Worm (Caenorhabditis elegans): ENCODE data around the gene ckk-1.

Gene ckk-1

DNA sequence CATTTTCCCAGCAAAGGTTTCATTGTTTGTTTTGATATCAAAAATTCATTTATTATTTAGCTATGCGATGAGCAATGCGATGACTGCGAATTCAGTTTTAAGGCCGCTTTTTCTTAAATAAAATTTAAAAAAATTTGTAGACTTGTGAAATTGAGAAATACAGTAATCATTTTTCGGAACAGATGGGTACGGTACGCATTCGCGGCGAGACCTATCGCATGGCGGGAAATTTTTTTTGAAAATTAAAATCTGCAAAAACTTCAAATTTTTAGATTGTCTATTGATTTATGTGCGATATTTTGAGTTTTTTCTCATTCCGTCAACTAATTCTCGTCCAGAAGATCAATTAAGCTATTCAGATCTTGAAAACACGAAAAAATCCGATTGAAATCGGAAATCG lies 28.2 kb downstream of the ckk-1 start (continued):
- TF ChIP-seq F23B12.7 (tag; optimal IDR thresholded peaks at IDR 0.05; ENCODE audit: insufficient read depth) = no peak
- no peak for TF ChIP-seq aptf-3 (GFP tag; IDR thresholded peaks at IDR 0.05)
- TF ChIP-seq attf-6 (GFP tag; IDR thresholded peaks at IDR 0.05) = peak; percentile 72
- peak; percentile 95 for TF ChIP-seq dpl-1 (GFP tag; optimal IDR thresholded peaks at IDR 0.05)
- TF ChIP-seq nhr-27 (tag; optimal IDR thresholded peaks at IDR 0.05) = no peak
- TF ChIP-seq lin-35 (GFP tag; optimal IDR thresholded peaks at IDR 0.05) = peak in 2 of 3 experiments; percentile 25 to 88
- TF ChIP-seq ztf-6 (GFP tag; IDR thresholded peaks at IDR 0.05) = no peak
- TF ChIP-seq snpc-4 (GFP tag; optimal IDR thresholded peaks at IDR 0.05) = peak; percentile 59
- peak in 3 of 4 experiments; percentile 46 to 72 (median 68) for TF ChIP-seq snpc-4 (tag; optimal IDR thresholded peaks at IDR 0.05)
- peak; percentile 100 for TF ChIP-seq lsl-1 (GFP tag; optimal IDR thresholded peaks at IDR 0.05)
- peak; percentile 56 for TF ChIP-seq hrde-1 (tag; optimal IDR thresholded peaks at IDR 0.05; ENCODE audit: borderline replicate concordance)
- peak; percentile 85 for TF ChIP-seq B0019.2 (GFP tag; conservative IDR thresholded peaks at IDR 0.05)
- TF ChIP-seq madf-8 (GFP tag; conservative IDR thresholded peaks at IDR 0.05) = peak; percentile 100
- no peak for TF ChIP-seq rpc-1 (optimal IDR thresholded peaks at IDR 0.05)
- no peak for TF ChIP-seq rpc-1 (tag; optimal IDR thresholded peaks at IDR 0.05)
- peak; percentile 100 for TF ChIP-seq madf-6 (GFP tag; IDR thresholded peaks at IDR 0.05)
- peak; percentile 85 for TF ChIP-seq snpc-1.1 (tag; optimal IDR thresholded peaks at IDR 0.05; ENCODE audit: insufficient read depth)
- no peak for TF ChIP-seq ztf-3 (GFP tag; optimal IDR thresholded peaks at IDR 0.05)
- no peak for TF ChIP-seq pha-4 (tag; optimal IDR thresholded peaks at IDR 0.05)
- TF ChIP-seq hsf-1 (GFP tag; IDR thresholded peaks at IDR 0.05) = peak; percentile 84
- no peak for TF ChIP-seq T26A5.8 (tag; optimal IDR thresholded peaks at IDR 0.05)
- TF ChIP-seq athp-1 (tag; optimal IDR thresholded peaks at IDR 0.05) = peak; percentile 56
- peak; percentile 72; the same call in 1 of the 2 replicates for TF ChIP-seq pbrm-1 (GFP tag; IDR thresholded peaks at IDR 0.05)
- TF ChIP-seq B0261.1 (tag; optimal IDR thresholded peaks at IDR 0.05) = no peak
- peak; percentile 66 for TF ChIP-seq snpc-1.3 (tag; optimal IDR thresholded peaks at IDR 0.05; ENCODE audit: insufficient read depth)

DNA sequence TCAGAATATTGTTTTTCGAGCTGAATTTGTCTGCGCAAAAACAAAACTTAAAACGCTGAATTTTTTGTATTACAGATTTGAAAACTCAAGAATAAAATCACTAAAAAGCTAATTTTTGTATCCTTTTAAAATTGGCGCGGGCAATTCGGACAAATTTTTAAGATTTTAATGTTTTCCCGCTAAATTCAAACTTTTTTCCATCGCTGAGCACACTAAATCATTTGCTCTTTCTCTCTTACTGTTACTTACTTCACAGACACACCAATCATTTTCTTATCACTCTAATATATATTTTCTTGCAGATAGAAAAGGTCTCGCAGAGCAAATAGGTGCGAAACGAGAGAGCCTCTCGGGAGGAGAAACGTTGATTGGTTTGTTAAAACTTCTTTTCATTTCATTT lies 28.7 kb downstream of the ckk-1 start, which contains the start of gene par-3:
Gene par-3 (plus strand): TSS at position 301 of the 400 bp plus-strand sequence.
- TF ChIP-seq Y53G8AR.9 (GFP tag; conservative IDR thresholded peaks at IDR 0.05) (no peak), nhr-80 (tag; optimal IDR thresholded peaks at IDR 0.05) (peak; percentile 15)

DNA sequence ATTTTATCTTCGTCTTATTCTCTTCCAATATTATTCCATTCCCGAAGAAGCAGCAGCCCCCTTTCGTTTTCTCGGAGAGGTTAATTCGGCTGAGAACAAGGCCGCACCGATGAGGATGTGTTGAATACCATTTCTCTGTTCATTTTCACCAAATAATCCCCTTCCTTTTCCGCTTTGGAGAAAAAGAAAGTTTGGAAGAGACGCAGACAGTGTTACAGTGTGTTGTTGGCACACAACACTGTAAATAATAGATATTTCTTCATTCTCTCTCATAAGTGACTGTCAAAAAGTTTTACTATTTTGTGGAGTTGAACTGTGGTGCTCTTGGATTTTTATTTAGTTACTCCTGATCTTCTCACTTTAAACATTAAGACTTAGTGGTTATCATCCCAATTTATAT lies 30.0 kb downstream of the ckk-1 start:
- TF ChIP-seq ceh-79 (tag; optimal IDR thresholded peaks at IDR 0.05) (no peak), F23B12.7 (tag; optimal IDR thresholded peaks at IDR 0.05; ENCODE audit: insufficient read depth) (no peak), F10E7.11 (tag; optimal IDR thresholded peaks at IDR 0.05) (no peak), atf-7 (tag; optimal IDR thresholded peaks at IDR 0.05) (no peak), Y53G8AR.9 (GFP tag; conservative IDR thresholded peaks at IDR 0.05) (no peak), F37B4.10 (GFP tag; IDR thresholded peaks at IDR 0.05) (no peak), B0336.3 (GFP tag; IDR thresholded peaks at IDR 0.05) (no peak), zfh-2 (GFP tag; conservative IDR thresholded peaks at IDR 0.05) (no peak), mxl-1 (tag; optimal IDR thresholded peaks at IDR 0.05) (no peak), rpc-1 (optimal IDR thresholded peaks at IDR 0.05) (no peak), rpc-1 (tag; optimal IDR thresholded peaks at IDR 0.05) (no peak), snpc-1.3 (tag; optimal IDR thresholded peaks at IDR 0.05; ENCODE audit: insufficient read depth) (no peak), nfya-1 (tag; optimal IDR thresholded peaks at IDR 0.05; ENCODE audit: borderline replicate concordance, insufficient read depth) (no peak), ztf-18 (tag; optimal IDR thresholded peaks at IDR 0.05) (no peak), madf-3 (GFP tag; IDR thresholded peaks at IDR 0.05) (no peak), lin-35 (GFP tag; optimal IDR thresholded peaks at IDR 0.05) (no peak), bed-1 (GFP tag; IDR thresholded peaks at IDR 0.05) (no peak), ceh-40 (GFP tag; IDR thresholded peaks at IDR 0.05) (no peak), let-526 (GFP tag; IDR thresholded peaks at IDR 0.05) (no peak), F57C9.4 (tag; optimal IDR thresholded peaks at IDR 0.05) (no peak)
